Fruit fly (Drosophila melanogaster) whole organism, adult: ENCODE measurements around the gene Fbw5.
A peak's percentile ranks its signal among the peaks of the same experiment; 100 is the strongest.

Experiments
- CG11617 ChIP-seq: fragments of 200-800 bp; sonication (Bioruptor generic); optimal IDR thresholded peaks from 2 replicates; lab custom pipeline; 2017; ENCODE audit warnings: mild to moderate bottlenecking, missing biosample characterization, missing genetic modification reagents, missing genetic modification characterization
- CG12768 ChIP-seq: fragments of 200-800 bp; sonication (Bioruptor generic); optimal IDR thresholded peaks from 2 replicates; lab custom pipeline; 2017; ENCODE audit warnings: missing biosample characterization, missing genetic modification characterization, mild to moderate bottlenecking, moderate library complexity, missing genetic modification reagents
- CG14711 ChIP-seq: fragments of 200-800 bp; sonication (Bioruptor generic); optimal IDR thresholded peaks from 2 replicates; lab custom pipeline; 2018; ENCODE audit warnings: missing biosample characterization, mild to moderate bottlenecking, missing genetic modification characterization, moderate library complexity
- CG1620 ChIP-seq: fragments of 200-800 bp; sonication (Bioruptor generic); optimal IDR thresholded peaks from 2 replicates; lab custom pipeline; 2016; ENCODE audit warnings: missing biosample characterization, missing genetic modification characterization
- CG33017 ChIP-seq: fragments of 200-800 bp; sonication (Bioruptor generic); optimal IDR thresholded peaks from 2 replicates; lab custom pipeline; 2018; ENCODE audit warnings: missing biosample characterization, mild to moderate bottlenecking, missing genetic modification characterization, moderate library complexity
- CG5204 ChIP-seq: fragments of 200-800 bp; sonication (Bioruptor generic); optimal IDR thresholded peaks from 2 replicates; lab custom pipeline; 2016; ENCODE audit warnings: missing biosample characterization, missing genetic modification characterization
- CG7045 ChIP-seq: fragments of 200-800 bp; sonication (Bioruptor generic); optimal IDR thresholded peaks from 2 replicates; lab custom pipeline; 2017; ENCODE audit warnings: missing biosample characterization, mild to moderate bottlenecking, missing genetic modification characterization
- CG7101 ChIP-seq: fragments of 200-800 bp; sonication (Bioruptor generic); optimal IDR thresholded peaks from 2 replicates; lab custom pipeline; 2018; ENCODE audit warnings: missing biosample characterization, mild to moderate bottlenecking, missing genetic modification characterization, moderate library complexity
- Clk ChIP-seq: fragments of 200-800 bp; sonication (Bioruptor generic); optimal IDR thresholded peaks from 2 replicates; lab custom pipeline; 2017; ENCODE audit warnings: missing biosample characterization, missing genetic modification characterization
- Crg-1 ChIP-seq: fragments of 200-800 bp; sonication (Bioruptor generic); optimal IDR thresholded peaks from 2 replicates; lab custom pipeline; 2016; ENCODE audit warnings: missing biosample characterization, missing genetic modification characterization
- Hr96 ChIP-seq: fragments of 200-800 bp; sonication (Bioruptor generic); optimal IDR thresholded peaks from 2 replicates; lab custom pipeline; 2016; ENCODE audit warnings: missing biosample characterization, missing genetic modification characterization
- Mnt ChIP-seq: fragments of 200-800 bp; sonication (Bioruptor generic); optimal IDR thresholded peaks from 2 replicates; lab custom pipeline; 2016; ENCODE audit warnings: missing biosample characterization, mild to moderate bottlenecking, missing genetic modification characterization
- bab1 ChIP-seq: fragments of 200-800 bp; sonication (Bioruptor generic); optimal IDR thresholded peaks from 3 replicates; lab custom pipeline; 2019; ENCODE audit warnings: missing biosample characterization, mild to moderate bottlenecking, missing genetic modification characterization, moderate library complexity
- cic ChIP-seq: fragments of 200-800 bp; sonication (Bioruptor generic); optimal IDR thresholded peaks from 2 replicates; lab custom pipeline; 2017; ENCODE audit warnings: missing biosample characterization, mild to moderate bottlenecking, missing genetic modification characterization, moderate library complexity
- cnc ChIP-seq, 2 experiments: fragments of >200 bp; optimal IDR thresholded peaks; 2 replicates each; lab custom pipeline; 2017
- kay ChIP-seq: fragments of 200-800 bp; sonication (Bioruptor generic); peaks from one replicate; lab custom pipeline; 2016; ENCODE audit warnings: missing biosample characterization, missing genetic modification characterization, borderline replicate concordance
- ovo ChIP-seq: fragments of 200-800 bp; sonication (Bioruptor generic); optimal IDR thresholded peaks from 2 replicates; lab custom pipeline; 2016; ENCODE audit warnings: missing biosample characterization, missing genetic modification characterization
- pad ChIP-seq: fragments of 200-800 bp; sonication (Bioruptor generic); optimal IDR thresholded peaks from 3 replicates; lab custom pipeline; 2017; ENCODE audit warnings: missing biosample characterization, missing genetic modification characterization, mild to moderate bottlenecking, moderate library complexity, missing genetic modification reagents
- tj ChIP-seq: fragments of 200-800 bp; sonication (Bioruptor generic); optimal IDR thresholded peaks from 3 replicates; lab custom pipeline; 2017; ENCODE audit warnings: missing biosample characterization, mild to moderate bottlenecking, missing genetic modification characterization, moderate library complexity
- toe ChIP-seq: fragments of 200-800 bp; sonication (Bioruptor generic); optimal IDR thresholded peaks from 2 replicates; lab custom pipeline; 2016; ENCODE audit warnings: missing biosample characterization, missing genetic modification characterization

Fbw5 gene

DNA sequence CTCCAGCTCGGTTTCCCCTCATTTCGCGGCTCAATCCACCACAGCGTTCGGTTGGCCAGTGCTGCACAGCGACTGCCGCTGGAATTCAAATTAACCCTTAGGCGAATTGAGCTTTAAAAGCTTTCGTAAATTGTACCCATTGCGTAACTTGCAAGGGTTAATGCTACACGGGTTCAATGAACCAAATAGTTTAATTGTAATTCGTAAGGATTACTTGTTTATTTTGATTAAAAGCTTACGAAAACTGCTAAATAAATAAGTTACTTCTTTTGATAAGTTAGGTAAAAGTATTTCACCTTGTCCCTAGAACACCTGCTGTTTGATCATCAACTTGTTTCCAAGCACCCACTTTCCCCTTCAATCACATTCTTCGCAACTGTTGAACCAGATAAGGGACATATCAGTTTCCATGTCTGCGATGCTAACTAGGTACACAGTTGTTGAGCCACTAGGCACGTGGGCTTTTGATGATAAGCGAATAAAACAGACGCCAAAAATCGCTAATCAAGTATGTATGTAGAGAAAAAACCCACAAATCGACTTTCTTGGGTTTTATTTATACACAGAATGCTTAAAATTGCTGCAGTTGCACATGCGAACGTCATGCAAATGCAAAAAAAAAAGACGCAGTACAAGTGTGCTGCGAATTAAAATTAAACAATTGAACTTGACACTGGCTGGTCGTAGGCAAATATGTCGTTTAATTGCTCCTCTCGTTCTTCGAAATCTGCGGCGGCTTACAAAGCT is 19.6 kb downstream of the Fbw5 start, which contains the start of gene Pfas:
Gene Pfas (minus strand): TSS at position 79 of the 747 bp plus-strand sequence.
- TF ChIP-seq ovo (GFP tag; lab: Kevin White, UChicago) (no peak), pad (GFP tag; lab: Kevin White, UChicago) (peak; percentile 100), toe (GFP tag; lab: Kevin White, UChicago) (no peak), CG7101 (tag; lab: Kevin White, UChicago) (peak; percentile 85), kay (no peak), bab1 (GFP tag; lab: Kevin White, UChicago) (peak; percentile 62), CG11617 (GFP tag; lab: Kevin White, UChicago) (peak; percentile 73), CG33017 (tag; lab: Kevin White, UChicago) (peak; percentile 76), Crg-1 (GFP tag; lab: Kevin White, UChicago) (peak; percentile 89), CG5204 (GFP tag; lab: Kevin White, UChicago) (no peak), cnc (optimal IDR thresholded peaks at IDR 0.05; lab: Kevin White, UChicago) (no peak), Hr96 (GFP tag; lab: Kevin White, UChicago) (peak; percentile 72), CG14711 (tag; lab: Kevin White, UChicago) (peak; percentile 75), Mnt (peak; percentile 85), CG1620 (GFP tag; lab: Kevin White, UChicago) (peak; percentile 69), cic (GFP tag; lab: Kevin White, UChicago) (peak; percentile 69), tj (GFP tag; lab: Kevin White, UChicago) (peak; percentile 97), CG12768 (GFP tag; lab: Kevin White, UChicago) (peak; percentile 62), Clk (GFP tag; lab: Kevin White, UChicago) (peak; percentile 12), CG7045 (GFP tag; lab: Kevin White, UChicago) (peak; percentile 38)

dm6 chr2L:6045484-6045883 is 20.3 kb downstream of the Fbw5 start:
- TF ChIP-seq CG1620 (GFP tag; lab: Kevin White, UChicago) (no peak), Clk (GFP tag; lab: Kevin White, UChicago) (no peak), toe (GFP tag; lab: Kevin White, UChicago) (no peak), CG33017 (tag; lab: Kevin White, UChicago) (no peak), CG5204 (GFP tag; lab: Kevin White, UChicago) (no peak), tj (GFP tag; lab: Kevin White, UChicago) (no peak), cnc (optimal IDR thresholded peaks at IDR 0.05; lab: Kevin White, UChicago) (no peak)

DNA sequence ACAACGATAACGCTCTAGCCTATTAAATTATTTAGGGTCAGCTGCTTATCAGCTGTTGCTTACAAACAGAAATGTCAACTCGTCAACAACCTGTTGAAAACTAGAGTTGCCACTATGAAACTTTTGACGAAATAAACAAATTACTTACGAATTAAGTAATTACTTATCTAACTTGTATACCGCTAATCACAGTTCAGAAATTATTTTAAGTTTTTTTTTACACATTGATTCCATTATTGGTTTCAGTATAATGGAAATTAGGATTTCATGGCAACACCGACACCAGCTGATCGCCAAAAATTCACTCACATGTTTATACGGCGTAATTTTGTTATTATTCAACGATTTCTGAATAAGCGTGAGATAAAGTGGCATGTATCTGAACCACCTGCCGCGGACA is 27.9 kb downstream of the Fbw5 start, which contains the start of the genes CG9117 and CG31643:
Gene CG9117 (minus strand): TSS at position 73 of the 400 bp plus-strand sequence.
Gene CG31643 (plus strand): TSS at position 288 of the 400 bp plus-strand sequence.
- TF ChIP-seq CG33017 (tag; lab: Kevin White, UChicago) (peak; percentile 62), bab1 (GFP tag; lab: Kevin White, UChicago) (peak; percentile 90), CG1620 (GFP tag; lab: Kevin White, UChicago) (no peak), CG7101 (tag; lab: Kevin White, UChicago) (peak; percentile 79), pad (GFP tag; lab: Kevin White, UChicago) (peak; percentile 35), CG12768 (GFP tag; lab: Kevin White, UChicago) (peak; percentile 66), cic (GFP tag; lab: Kevin White, UChicago) (peak; percentile 36), Crg-1 (GFP tag; lab: Kevin White, UChicago) (peak; percentile 66), CG11617 (GFP tag; lab: Kevin White, UChicago) (peak; percentile 81), CG7045 (GFP tag; lab: Kevin White, UChicago) (peak; percentile 40), ovo (GFP tag; lab: Kevin White, UChicago) (peak; percentile 14), CG5204 (GFP tag; lab: Kevin White, UChicago) (peak; percentile 49), Clk (GFP tag; lab: Kevin White, UChicago) (no peak), CG14711 (tag; lab: Kevin White, UChicago) (peak; percentile 100), Hr96 (GFP tag; lab: Kevin White, UChicago) (peak; percentile 47), Mnt (peak; percentile 78), toe (GFP tag; lab: Kevin White, UChicago) (no peak), cnc (optimal IDR thresholded peaks at IDR 0.05; lab: Kevin White, UChicago) (peak in 1 of 2 experiments; percentile 17), kay (no peak), tj (GFP tag; lab: Kevin White, UChicago) (peak; percentile 73)

DNA sequence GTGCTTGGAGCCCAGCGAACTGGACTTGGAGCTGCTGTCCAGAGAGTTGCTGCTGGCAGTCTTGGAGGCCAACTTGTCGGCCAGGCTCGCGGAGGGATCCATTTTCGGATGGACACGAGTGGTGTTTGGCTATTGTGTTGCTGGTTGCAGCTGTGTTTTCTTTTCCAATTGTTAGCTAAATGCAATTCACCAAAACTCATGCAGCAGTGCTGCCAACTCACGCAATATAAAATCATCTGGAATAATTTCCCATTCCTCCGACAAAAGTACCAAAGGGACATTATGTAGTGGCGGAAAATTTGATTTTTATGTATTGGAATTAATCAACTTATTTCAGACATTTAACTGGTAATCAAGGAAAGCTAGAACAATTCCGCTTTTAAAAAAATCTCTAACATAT is 29.0 kb downstream of the Fbw5 start, which contains the start of gene mtm:
Gene mtm (minus strand): TSS at position 306 of the 400 bp plus-strand sequence.
- TF ChIP-seq CG14711 (tag; lab: Kevin White, UChicago) (no peak), CG12768 (GFP tag; lab: Kevin White, UChicago) (no peak), bab1 (GFP tag; lab: Kevin White, UChicago) (peak; percentile 56), CG7045 (GFP tag; lab: Kevin White, UChicago) (no peak), ovo (GFP tag; lab: Kevin White, UChicago) (no peak), CG7101 (tag; lab: Kevin White, UChicago) (no peak), CG5204 (GFP tag; lab: Kevin White, UChicago) (no peak), tj (GFP tag; lab: Kevin White, UChicago) (peak; percentile 39)

DNA sequence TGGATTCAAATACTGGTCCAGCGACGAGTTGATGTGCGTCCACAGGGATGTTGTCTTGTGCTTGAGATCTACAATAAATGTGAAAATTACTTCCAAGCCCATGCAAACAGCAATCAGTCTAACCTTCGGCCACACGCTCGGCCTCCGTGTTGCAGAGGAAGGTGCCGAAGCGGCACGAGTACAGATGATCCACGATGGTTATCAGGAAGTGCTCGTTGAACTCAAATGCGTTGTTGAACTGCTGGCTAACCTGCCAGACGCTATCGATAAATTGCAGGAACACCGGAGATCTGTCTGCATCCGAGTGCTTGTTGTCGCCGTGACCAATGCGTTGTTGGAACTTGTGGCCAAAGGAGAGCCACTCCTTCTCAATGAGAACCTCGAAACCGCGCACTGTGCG is 30.6 kb downstream of the Fbw5 start:
- TF ChIP-seq cnc (optimal IDR thresholded peaks at IDR 0.05; lab: Kevin White, UChicago) (no peak), cic (GFP tag; lab: Kevin White, UChicago) (no peak), CG7045 (GFP tag; lab: Kevin White, UChicago) (no peak), ovo (GFP tag; lab: Kevin White, UChicago) (no peak), CG1620 (GFP tag; lab: Kevin White, UChicago) (no peak), CG5204 (GFP tag; lab: Kevin White, UChicago) (no peak), Clk (GFP tag; lab: Kevin White, UChicago) (no peak), CG7101 (tag; lab: Kevin White, UChicago) (no peak), bab1 (GFP tag; lab: Kevin White, UChicago) (no peak), CG11617 (GFP tag; lab: Kevin White, UChicago) (no peak), Mnt (no peak)
